Fruit fly (Drosophila melanogaster) Kc167 (cell line): ENCODE results near the gene CG1607.

Experiments
- Myc ChIP-seq: fragments of >200 bp; optimal IDR thresholded peaks from 2 replicates; lab custom pipeline; 2017; ENCODE audit warnings: missing external identifiers
- Sin3A ChIP-seq: fragments of >200 bp; optimal IDR thresholded peaks from 2 replicates; lab custom pipeline; 2018; ENCODE audit warnings: missing external identifiers
- h ChIP-seq: fragments of >200 bp; optimal IDR thresholded peaks from 3 replicates; lab custom pipeline; 2018; ENCODE audit warnings: missing external identifiers
- psq ChIP-seq: fragments of >200 bp; optimal IDR thresholded peaks from 2 replicates; lab custom pipeline; 2017; ENCODE audit warnings: missing external identifiers
- ttk ChIP-seq: sonication (Bioruptor generic); optimal IDR thresholded peaks from 2 replicates; lab custom pipeline; 2017; ENCODE audit warnings: missing external identifiers

dm6 chr3R:31336291-31336690 lies 45.6 kb upstream of the CG1607 start:
- no peak for TF ChIP-seq psq (lab: Kevin White, UChicago)
- TF ChIP-seq ttk (lab: Kevin White, UChicago): no peak
- TF ChIP-seq Myc (lab: Kevin White, UChicago): no peak
- no peak for TF ChIP-seq Sin3A (lab: Kevin White, UChicago)
- TF ChIP-seq h (lab: Kevin White, UChicago): no peak
